Worm (Caenorhabditis elegans) whole organism, early embryonic: ENCODE results near the gene col-74.

Source experiments
- B0310.2 ChIP-seq: sonication (generic microtip); optimal IDR thresholded peaks from 2 replicates; lab custom pipeline; 2016; ENCODE audit warnings: mild to moderate bottlenecking, missing genetic modification characterization, missing compliant biosample characterization
- F13C5.2 ChIP-seq: sonication (generic microtip); optimal IDR thresholded peaks from 2 replicates; lab custom pipeline; 2017; ENCODE audit warnings: mild to moderate bottlenecking, missing genetic modification characterization, inconsistent platforms, missing compliant biosample characterization
- aly-1 ChIP-seq: sonication (generic microtip); optimal IDR thresholded peaks from 2 replicates; lab custom pipeline; 2016; ENCODE audit warnings: missing genetic modification characterization, missing compliant biosample characterization
- ama-1 ChIP-seq: fragments of 150-350 bp; optimal IDR thresholded peaks from 2 replicates; lab custom pipeline; 2014
- ceh-13 ChIP-seq: fragments of 200-800 bp; sonication (Bioruptor generic); optimal IDR thresholded peaks from 2 replicates; lab custom pipeline; 2018; ENCODE audit warnings: mild to moderate bottlenecking, missing genetic modification characterization, missing compliant biosample characterization
- ceh-36 ChIP-seq: sonication (generic microtip); optimal IDR thresholded peaks from 2 replicates; lab custom pipeline; 2016; ENCODE audit warnings: missing genetic modification characterization, inconsistent platforms, missing compliant biosample characterization
- ets-7 ChIP-seq: sonication (generic microtip); optimal IDR thresholded peaks from 2 replicates; lab custom pipeline; 2016; ENCODE audit warnings: missing genotype, missing genetic modification characterization, missing compliant biosample characterization
- flt-1 ChIP-seq: fragments of 200-800 bp; sonication (Bioruptor generic); IDR thresholded peaks from 2 replicates; pipeline ENCODE4 v1.3.6; 2022; ENCODE audit warnings: missing genetic modification characterization, missing compliant biosample characterization
- hmbx-1 ChIP-seq: sonication (generic microtip); optimal IDR thresholded peaks from 2 replicates; lab custom pipeline; 2016; ENCODE audit warnings: mild to moderate bottlenecking, missing genetic modification characterization, missing compliant biosample characterization
- hmg-4 ChIP-seq: fragments of 200-800 bp; sonication (Bioruptor generic); optimal IDR thresholded peaks from 2 replicates; lab custom pipeline; 2018; ENCODE audit warnings: mild to moderate bottlenecking, missing genetic modification characterization, missing compliant biosample characterization
- hnd-1 ChIP-seq: sonication (generic microtip); optimal IDR thresholded peaks from 2 replicates; lab custom pipeline; 2016; ENCODE audit warnings: missing genetic modification characterization, missing compliant biosample characterization
- pes-1 ChIP-seq: fragments of 200-800 bp; sonication (Bioruptor generic); IDR thresholded peaks from 2 replicates; pipeline ENCODE4 v1.3.6; 2022; ENCODE audit warnings: missing genetic modification reagents, missing genetic modification characterization, missing compliant biosample characterization
- scrt-1 ChIP-seq: fragments of 200-800 bp; sonication (Bioruptor generic); IDR thresholded peaks from 2 replicates; pipeline ENCODE4 v1.3.6; 2022; ENCODE audit warnings: missing genetic modification characterization, missing compliant biosample characterization
- sea-1 ChIP-seq: fragments of 200-800 bp; sonication (Bioruptor generic); conservative IDR thresholded peaks from 2 replicates; pipeline ENCODE4 v1.3.6; 2022; ENCODE audit warnings: missing genetic modification characterization, missing compliant biosample characterization
- tbx-11 ChIP-seq: fragments of 200-800 bp; sonication (Bioruptor generic); IDR thresholded peaks from 2 replicates; pipeline ENCODE4 v1.3.6; 2022; ENCODE audit warnings: missing genetic modification characterization, missing compliant biosample characterization
- tbx-37 ChIP-seq: fragments of 200-800 bp; sonication (Bioruptor generic); conservative IDR thresholded peaks from 2 replicates; pipeline ENCODE4 v1.3.6; 2022; ENCODE audit warnings: missing genetic modification reagents, missing genetic modification characterization, missing compliant biosample characterization
- tra-4 ChIP-seq: sonication (generic microtip); optimal IDR thresholded peaks from 2 replicates; lab custom pipeline; 2017; ENCODE audit warnings: missing genetic modification characterization, missing compliant biosample characterization

The col-74 gene

ce11 chrII:5794195-5794594 lies 36.0 kb upstream of the col-74 start, which contains the start of gene acdh-8:
TSS of gene acdh-8 (plus strand) at chrII:5794495.
- TF ChIP-seq aly-1, result no peak
- no peak for TF ChIP-seq hnd-1
- no peak for TF ChIP-seq F13C5.2 (tag; lab: Kevin White, UChicago)
- TF ChIP-seq B0310.2 (tag; lab: Kevin White, UChicago), result no peak
- TF ChIP-seq ceh-36 (tag; lab: Kevin White, UChicago), result no peak
- TF ChIP-seq flt-1 (GFP tag; lab: Robert Waterston, UW), result no peak
- TF ChIP-seq pes-1, result no peak
- no peak for TF ChIP-seq tbx-37
- no peak for TF ChIP-seq scrt-1 (GFP tag; lab: Robert Waterston, UW)
- TF ChIP-seq hmg-4 (GFP tag; lab: Kevin White, UChicago), result no peak
- TF ChIP-seq sea-1 (GFP tag; lab: Robert Waterston, UW), result no peak
- no peak for TF ChIP-seq hmbx-1 (tag; lab: Kevin White, UChicago)
- TF ChIP-seq ceh-13 (GFP tag; lab: Kevin White, UChicago), result no peak
- TF ChIP-seq ets-7 (tag; lab: Kevin White, UChicago), result no peak
- TF ChIP-seq tra-4 (tag; lab: Kevin White, UChicago), result no peak
- TF ChIP-seq tbx-11 (GFP tag; lab: Robert Waterston, UW), result no peak

- TF ChIP-seq ets-7 (tag; lab: Kevin White, UChicago), result no peak
- TF ChIP-seq sea-1 (GFP tag; lab: Robert Waterston, UW), result no peak
- no peak for TF ChIP-seq scrt-1 (GFP tag; lab: Robert Waterston, UW)
- no peak for TF ChIP-seq B0310.2 (tag; lab: Kevin White, UChicago)
- no peak for TF ChIP-seq hmg-4 (GFP tag; lab: Kevin White, UChicago)
- TF ChIP-seq ceh-36 (tag; lab: Kevin White, UChicago), result no peak
- no peak for TF ChIP-seq flt-1 (GFP tag; lab: Robert Waterston, UW)
- no peak for TF ChIP-seq ama-1 (lab: Kevin White, UChicago)
- no peak for TF ChIP-seq tra-4 (tag; lab: Kevin White, UChicago)
These were observed 32.7 kb upstream of the col-74 start, which contains the start of the genes msp-63 and msp-142 for ce11 chrII:5797348-5797977. TSS of gene msp-63 (minus strand) at chrII:5797448. TSS of gene msp-142 (plus strand) at chrII:5797927.

- TF ChIP-seq F13C5.2 (tag; lab: Kevin White, UChicago), result no peak
- TF ChIP-seq hmbx-1 (tag; lab: Kevin White, UChicago), result no peak
- TF ChIP-seq aly-1, result no peak
- TF ChIP-seq hmg-4 (GFP tag; lab: Kevin White, UChicago), result no peak
- no peak for TF ChIP-seq ceh-13 (GFP tag; lab: Kevin White, UChicago)
- TF ChIP-seq B0310.2 (tag; lab: Kevin White, UChicago), result no peak
- TF ChIP-seq tbx-11 (GFP tag; lab: Robert Waterston, UW), result no peak
- TF ChIP-seq hnd-1, result no peak
- no peak for TF ChIP-seq ets-7 (tag; lab: Kevin White, UChicago)
- TF ChIP-seq sea-1 (GFP tag; lab: Robert Waterston, UW), result no peak
- TF ChIP-seq pes-1, result no peak
These were observed 30.6 kb upstream of the col-74 start, which contains the start of gene K05F1.8 for ce11 chrII:5799553-5799952. TSS of gene K05F1.8 (minus strand) at chrII:5799653.

- TF ChIP-seq hmg-4 (GFP tag; lab: Kevin White, UChicago) (no peak), aly-1 (no peak), pes-1 (no peak), ceh-13 (GFP tag; lab: Kevin White, UChicago) (no peak), ama-1 (lab: Kevin White, UChicago) (no peak), hnd-1 (no peak), hmbx-1 (tag; lab: Kevin White, UChicago) (no peak), tbx-11 (GFP tag; lab: Robert Waterston, UW) (no peak), ceh-36 (tag; lab: Kevin White, UChicago) (no peak), tbx-37 (no peak), B0310.2 (tag; lab: Kevin White, UChicago) (no peak)
These were observed 29.1 kb upstream of the col-74 start, which contains the start of the genes K05F1.9 and K05F1.1 for ce11 chrII:5801075-5801474. TSS of gene K05F1.9 (minus strand) at chrII:5801175. TSS of gene K05F1.1 (plus strand) at chrII:5801382.

- TF ChIP-seq tra-4 (tag; lab: Kevin White, UChicago) (no peak), ets-7 (tag; lab: Kevin White, UChicago) (no peak), F13C5.2 (tag; lab: Kevin White, UChicago) (no peak), ama-1 (lab: Kevin White, UChicago) (no peak), tbx-37 (no peak), hnd-1 (no peak), hmbx-1 (tag; lab: Kevin White, UChicago) (no peak), B0310.2 (tag; lab: Kevin White, UChicago) (no peak), sea-1 (GFP tag; lab: Robert Waterston, UW) (no peak), ceh-13 (GFP tag; lab: Kevin White, UChicago) (no peak), pes-1 (no peak)
These were observed 25.9 kb upstream of the col-74 start for ce11 chrII:5804288-5804687.

- TF ChIP-seq aly-1 (no peak), tbx-37 (no peak), ceh-36 (tag; lab: Kevin White, UChicago) (no peak), ceh-13 (GFP tag; lab: Kevin White, UChicago) (no peak), ama-1 (lab: Kevin White, UChicago) (no peak), pes-1 (no peak), F13C5.2 (tag; lab: Kevin White, UChicago) (no peak), scrt-1 (GFP tag; lab: Robert Waterston, UW) (no peak), hnd-1 (no peak), hmg-4 (GFP tag; lab: Kevin White, UChicago) (no peak), flt-1 (GFP tag; lab: Robert Waterston, UW) (no peak), sea-1 (GFP tag; lab: Robert Waterston, UW) (no peak), tra-4 (tag; lab: Kevin White, UChicago) (no peak), hmbx-1 (tag; lab: Kevin White, UChicago) (no peak), tbx-11 (GFP tag; lab: Robert Waterston, UW) (no peak), ets-7 (tag; lab: Kevin White, UChicago) (no peak)
These were observed 24.9 kb upstream of the col-74 start, which contains the start of gene K05F1.10 for ce11 chrII:5805303-5805702. TSS of gene K05F1.10 (minus strand) at chrII:5805473.
